Fruit fly (Drosophila melanogaster) ovary, adult (tissue): Measurements from ENCODE around the gene Or85b.

Experiments used
- CG17801 ChIP-seq: fragments of 200-800 bp; optimal IDR thresholded peaks from 2 replicates; lab custom pipeline; 2019; ENCODE audit warnings: missing biosample characterization, mild to moderate bottlenecking, missing genetic modification characterization, moderate library complexity; ENCODE audit not compliant: partially characterized antibody

Or85b gene

DNA sequence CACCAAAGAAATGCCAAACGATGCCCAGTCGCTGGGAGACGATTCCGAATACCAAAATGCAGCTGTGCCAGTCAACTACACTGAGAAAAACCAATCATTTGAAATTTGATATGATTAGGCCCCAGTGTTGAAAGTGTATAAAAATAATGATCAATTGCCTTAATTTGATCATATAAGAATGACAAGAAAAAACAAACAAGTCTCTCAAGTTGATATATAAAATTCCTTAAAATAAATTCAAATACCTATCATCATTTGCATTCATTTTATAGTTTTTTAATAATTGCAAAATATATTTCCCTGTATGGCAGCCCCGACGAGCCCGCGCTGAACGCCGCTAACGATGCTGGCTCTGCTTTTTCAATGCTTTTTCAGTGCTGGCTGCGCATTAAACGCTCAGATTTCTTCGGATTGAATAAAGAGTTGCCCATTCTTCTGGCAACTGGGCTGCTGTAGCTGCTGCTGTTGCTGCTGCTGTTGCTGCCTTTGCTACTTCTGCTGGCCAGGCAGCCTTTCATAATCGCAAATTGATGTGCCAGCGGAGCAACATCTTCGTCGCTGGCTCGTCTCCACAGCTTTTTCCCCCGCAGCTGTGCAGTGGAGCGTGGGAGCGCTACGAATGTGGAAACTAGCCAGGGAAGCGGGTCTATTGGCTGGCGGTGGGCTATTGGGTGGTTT is 41.3 kb downstream of the Or85b start:
- no peak for TF ChIP-seq CG17801 (GFP tag; lab: Kevin White, UChicago)

DNA sequence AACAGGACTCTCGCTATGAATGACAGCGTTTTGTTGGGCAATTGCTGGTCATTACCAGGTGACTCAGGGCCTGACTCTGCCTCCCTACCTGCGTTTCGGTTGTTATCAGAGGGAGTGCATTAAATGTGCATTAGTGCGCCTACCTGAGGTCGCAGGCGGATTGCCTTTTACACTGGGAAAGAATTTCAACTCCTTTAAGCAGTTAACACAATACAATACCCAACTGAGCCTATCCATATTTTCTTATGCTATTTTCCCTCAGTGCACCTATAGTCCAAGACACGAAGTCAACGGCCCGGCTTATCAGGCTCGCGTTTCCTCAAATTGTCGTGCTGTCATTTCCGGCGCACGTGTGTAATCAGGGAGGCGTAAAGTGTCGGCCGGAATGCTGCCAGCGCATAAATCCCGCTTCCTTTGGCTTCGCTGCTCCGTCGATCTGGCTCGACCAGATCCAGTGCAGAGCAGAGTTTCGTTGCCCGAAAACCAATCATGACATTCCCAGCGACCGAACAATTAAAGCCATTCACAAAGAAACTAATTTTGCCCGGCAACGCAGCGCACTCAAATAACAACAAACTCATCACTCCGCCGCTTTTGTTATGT is 43.2 kb downstream of the Or85b start:
- TF ChIP-seq CG17801 (GFP tag; lab: Kevin White, UChicago), result no peak

DNA sequence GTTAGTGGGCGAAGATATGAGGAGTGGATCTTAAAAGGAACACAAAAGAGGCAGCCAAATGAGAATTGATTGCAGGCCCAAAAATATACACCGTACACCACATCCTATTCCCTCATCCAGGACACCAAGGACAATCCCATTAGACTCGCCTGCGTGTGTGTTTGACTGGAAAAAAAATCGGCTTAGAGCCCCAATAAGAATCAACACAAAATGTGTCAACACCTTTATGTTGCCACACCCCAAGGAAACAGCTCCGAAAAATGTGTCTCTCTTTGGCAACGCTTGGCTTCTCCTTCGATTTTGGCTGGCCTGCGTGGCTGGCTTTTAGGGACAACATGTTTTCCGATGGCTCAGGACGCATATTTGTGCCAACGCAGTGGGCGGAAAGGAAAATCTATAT is 47.3 kb downstream of the Or85b start:
- TF ChIP-seq CG17801 (GFP tag; lab: Kevin White, UChicago), result no peak
